Fruit fly (Drosophila melanogaster): ENCODE data around the gene CG4645.
A peak's percentile ranks its signal among the peaks of the same experiment; 100 is the strongest.

The CG4645 gene

DNA sequence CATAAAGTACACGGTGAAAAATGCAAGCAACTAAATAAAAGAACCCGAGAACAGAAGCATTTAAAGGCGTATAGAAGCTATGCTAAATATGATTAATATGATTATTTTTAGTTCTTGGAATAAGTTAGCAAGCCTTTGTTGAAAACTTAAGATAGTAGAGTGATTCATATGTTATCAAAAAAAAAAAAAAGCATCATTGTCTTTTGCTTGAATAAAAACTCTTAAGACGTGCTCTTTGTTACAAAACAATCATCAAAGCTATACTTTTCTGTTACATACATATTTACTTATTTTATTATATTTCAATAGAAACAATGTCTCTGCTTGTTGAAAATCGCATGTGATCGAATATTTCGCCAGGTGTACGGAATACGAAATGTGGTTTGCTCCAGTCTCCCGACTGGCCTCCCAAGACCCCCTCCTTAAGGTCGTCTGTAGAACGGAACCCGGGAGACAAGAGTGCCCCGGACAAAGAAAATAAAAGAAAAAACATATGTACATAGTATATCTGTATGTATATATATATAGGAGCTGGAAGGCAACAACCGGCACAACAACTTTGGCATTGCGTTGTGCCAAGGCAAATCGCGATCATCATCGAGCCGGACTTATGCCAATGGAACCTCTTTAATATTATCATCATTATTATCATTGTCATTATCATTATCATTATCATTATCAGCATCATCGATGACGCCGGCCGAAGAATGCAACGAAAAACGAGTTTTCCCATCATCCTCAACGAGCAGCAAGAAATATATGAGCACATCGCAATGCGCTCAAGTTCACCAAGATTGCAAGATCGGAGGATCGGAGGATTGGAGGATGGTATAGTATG is 18.2 kb upstream of the CG4645 start:
- TF ChIP-seq CG10669 (GFP tag; optimal IDR thresholded peaks at IDR 0.05) (peak; percentile 74), Smox (GFP tag; optimal IDR thresholded peaks at IDR 0.05) (peak; percentile 56), Gug (GFP tag; IDR thresholded peaks at IDR 0.05) (peak; percentile 43; the same call in 1 of the 2 replicates), Eip78C (GFP tag) (peak; percentile 95), achi (GFP tag; optimal IDR thresholded peaks at IDR 0.05) (peak; percentile 77), CG15336 (GFP tag; IDR thresholded peaks at IDR 0.05) (peak; percentile 66), CG4318 (GFP tag; optimal IDR thresholded peaks at IDR 0.05) (peak; percentile 73), CG32006 (GFP tag; optimal IDR thresholded peaks at IDR 0.05) (peak; percentile 86), dac (GFP tag; optimal IDR thresholded peaks at IDR 0.05) (peak; percentile 30), lz (GFP tag; optimal IDR thresholded peaks at IDR 0.05) (peak; percentile 57), acj6 (GFP tag; optimal IDR thresholded peaks at IDR 0.05) (peak; percentile 65), Eip93F (GFP tag; optimal IDR thresholded peaks at IDR 0.05) (no peak), CG6808 (GFP tag; optimal IDR thresholded peaks at IDR 0.05) (peak; percentile 85), CG3032 (tag; optimal IDR thresholded peaks at IDR 0.05) (peak; percentile 78), esn (GFP tag; optimal IDR thresholded peaks at IDR 0.05) (peak; percentile 70), fd59A (GFP tag; optimal IDR thresholded peaks at IDR 0.05) (peak; percentile 81), svp (GFP tag) (peak; percentile 85), fd85E (GFP tag; optimal IDR thresholded peaks at IDR 0.05) (no peak), Ets21C (GFP tag; optimal IDR thresholded peaks at IDR 0.05) (peak; percentile 9), CG11762 (GFP tag; optimal IDR thresholded peaks at IDR 0.05; ENCODE audit: insufficient read depth) (peak; percentile 64), Ets96B (tag; optimal IDR thresholded peaks at IDR 0.05) (peak; percentile 73), CG8119 (GFP tag; IDR thresholded peaks at IDR 0.05) (peak; percentile 71), vri (GFP tag; optimal IDR thresholded peaks at IDR 0.05) (peak; percentile 21), CG10631 (GFP tag; optimal IDR thresholded peaks at IDR 0.05) (peak; percentile 79), Hr39 (GFP tag; optimal IDR thresholded peaks at IDR 0.05) (peak; percentile 47), Hr38 (GFP tag; optimal IDR thresholded peaks at IDR 0.05) (no peak), dsx (GFP tag; optimal IDR thresholded peaks at IDR 0.05; ENCODE audit: poor library complexity, severe bottlenecking) (peak; percentile 61), Met (GFP tag; optimal IDR thresholded peaks at IDR 0.05) (peak; percentile 61), Sox15 (GFP tag; optimal IDR thresholded peaks at IDR 0.05) (peak; percentile 59), CG7368 (GFP tag; optimal IDR thresholded peaks at IDR 0.05) (peak; percentile 51), CG16779 (tag; optimal IDR thresholded peaks at IDR 0.05) (peak; percentile 49), CG8319 (GFP tag; optimal IDR thresholded peaks at IDR 0.05) (peak; percentile 43), Lpt (GFP tag; optimal IDR thresholded peaks at IDR 0.05) (peak; percentile 57), spab (GFP tag; optimal IDR thresholded peaks at IDR 0.05) (peak; percentile 77), ss (GFP tag; optimal IDR thresholded peaks at IDR 0.05) (peak; percentile 46 to 87), CG8632 (GFP tag; optimal IDR thresholded peaks at IDR 0.05) (peak; percentile 71), CG9139 (GFP tag; optimal IDR thresholded peaks at IDR 0.05) (peak; percentile 47), pdm3 (GFP tag; optimal IDR thresholded peaks at IDR 0.05) (peak; percentile 71), fkh (GFP tag; optimal IDR thresholded peaks at IDR 0.05) (no peak), CG31627 (GFP tag; optimal IDR thresholded peaks at IDR 0.05) (peak; percentile 43), net (GFP tag; optimal IDR thresholded peaks at IDR 0.05) (peak; percentile 65), CG11902 (GFP tag; optimal IDR thresholded peaks at IDR 0.05) (peak; percentile 28), CG6276 (GFP tag; optimal IDR thresholded peaks at IDR 0.05) (peak; percentile 76), Blimp-1 (GFP tag; optimal IDR thresholded peaks at IDR 0.05) (no peak), Sox14 (GFP tag; optimal IDR thresholded peaks at IDR 0.05) (peak; percentile 57), CG3919 (GFP tag; optimal IDR thresholded peaks at IDR 0.05) (peak; percentile 70), Hr4 (GFP tag; optimal IDR thresholded peaks at IDR 0.05) (peak; percentile 62), Sox102F (GFP tag; optimal IDR thresholded peaks at IDR 0.05) (peak; percentile 63), CG6792 (GFP tag; optimal IDR thresholded peaks at IDR 0.05) (peak; percentile 63), salr (GFP tag; optimal IDR thresholded peaks at IDR 0.05) (peak; percentile 17 to 59)
